Worm (Caenorhabditis elegans): ENCODE results near the gene pal-1.

pal-1 gene

ce11 chrIII:4844327-4844726, 35.0 kb upstream of the pal-1 start, which contains the start of the genes clec-157 and fkh-5:
Gene clec-157, minus strand, starts transcription at chrIII:4844427.
Gene fkh-5, plus strand, starts transcription at chrIII:4844662.
- no peak for TF ChIP-seq tbx-2 (tag; optimal IDR thresholded peaks at IDR 0.05)
- no peak for TF ChIP-seq zag-1 (tag; optimal IDR thresholded peaks at IDR 0.05)
- TF ChIP-seq nhr-11 (tag; optimal IDR thresholded peaks at IDR 0.05) = no peak
- no peak for TF ChIP-seq pqm-1 (tag; optimal IDR thresholded peaks at IDR 0.05)
- no peak for TF ChIP-seq unc-62 (GFP tag; optimal IDR thresholded peaks at IDR 0.05)
- no peak for TF ChIP-seq elt-1 (tag; optimal IDR thresholded peaks at IDR 0.05)
- TF ChIP-seq ztf-11 (tag; optimal IDR thresholded peaks at IDR 0.05) = no peak
- TF ChIP-seq fkh-2 (tag; optimal IDR thresholded peaks at IDR 0.05) = no peak
- no peak for TF ChIP-seq elt-2 (tag; optimal IDR thresholded peaks at IDR 0.05)
- TF ChIP-seq ama-1 (optimal IDR thresholded peaks at IDR 0.05) = no peak
- TF ChIP-seq hmg-11 (tag; optimal IDR thresholded peaks at IDR 0.05) = no peak
- TF ChIP-seq nhr-77 (tag; optimal IDR thresholded peaks at IDR 0.05) = no peak
- no peak for TF ChIP-seq elt-3 (tag; optimal IDR thresholded peaks at IDR 0.05)
- TF ChIP-seq nhr-28 (tag; optimal IDR thresholded peaks at IDR 0.05) = no peak
- TF ChIP-seq sea-2 (GFP tag; optimal IDR thresholded peaks at IDR 0.05) = no peak
- TF ChIP-seq mdl-1 (tag; optimal IDR thresholded peaks at IDR 0.05) = no peak

- TF ChIP-seq snpc-4 (tag; optimal IDR thresholded peaks at IDR 0.05) (no peak), ama-1 (optimal IDR thresholded peaks at IDR 0.05) (no peak), nhr-11 (tag; optimal IDR thresholded peaks at IDR 0.05) (no peak), nhr-237 (tag; optimal IDR thresholded peaks at IDR 0.05) (no peak), ztf-4 (tag; optimal IDR thresholded peaks at IDR 0.05) (no peak), pqm-1 (tag; optimal IDR thresholded peaks at IDR 0.05) (no peak), nfya-1 (tag; optimal IDR thresholded peaks at IDR 0.05; ENCODE audit: insufficient read depth) (no peak), nhr-77 (tag; optimal IDR thresholded peaks at IDR 0.05) (no peak), fkh-2 (tag; optimal IDR thresholded peaks at IDR 0.05) (no peak), fos-1 (tag; optimal IDR thresholded peaks at IDR 0.05) (no peak), hmg-11 (tag; optimal IDR thresholded peaks at IDR 0.05) (no peak), nhr-67 (tag; optimal IDR thresholded peaks at IDR 0.05) (no peak)
Measured at ce11 chrIII:4842173-4842572, 32.8 kb upstream of the pal-1 start, which contains the start of gene clec-156. Gene clec-156, minus strand, starts transcription at chrIII:4842273.

ce11 chrIII:4837429-4837828, 28.1 kb upstream of the pal-1 start, which contains the start of the genes acbp-7 and F26A1.19:
Gene acbp-7, plus strand, starts transcription at chrIII:4837729.
Gene F26A1.19, plus strand, starts transcription at chrIII:4837731.
- TF ChIP-seq ceh-82 (tag; optimal IDR thresholded peaks at IDR 0.05) (no peak), egl-5 (tag; optimal IDR thresholded peaks at IDR 0.05) (no peak), pha-4 (tag; optimal IDR thresholded peaks at IDR 0.05) (no peak), mml-1 (tag; optimal IDR thresholded peaks at IDR 0.05) (no peak), eor-1 (tag; optimal IDR thresholded peaks at IDR 0.05) (no peak), ztf-11 (tag; optimal IDR thresholded peaks at IDR 0.05) (no peak), aly-2 (tag; optimal IDR thresholded peaks at IDR 0.05) (no peak), lin-39 (tag; optimal IDR thresholded peaks at IDR 0.05) (no peak), unc-62 (GFP tag; optimal IDR thresholded peaks at IDR 0.05) (no peak), elt-3 (tag; optimal IDR thresholded peaks at IDR 0.05) (no peak), nhr-23 (tag; optimal IDR thresholded peaks at IDR 0.05) (no peak), fos-1 (tag; optimal IDR thresholded peaks at IDR 0.05) (no peak), elt-2 (tag; optimal IDR thresholded peaks at IDR 0.05) (no peak), ZK546.5 (tag; optimal IDR thresholded peaks at IDR 0.05) (no peak), pqm-1 (tag; optimal IDR thresholded peaks at IDR 0.05) (no peak), lsy-12 (tag; optimal IDR thresholded peaks at IDR 0.05) (no peak), ceh-16 (tag; optimal IDR thresholded peaks at IDR 0.05) (no peak), nhr-67 (tag; optimal IDR thresholded peaks at IDR 0.05) (no peak), nhr-12 (tag; optimal IDR thresholded peaks at IDR 0.05) (no peak)

- TF ChIP-seq ZK546.5 (tag; optimal IDR thresholded peaks at IDR 0.05) (no peak), eor-1 (tag; optimal IDR thresholded peaks at IDR 0.05) (no peak), ceh-16 (tag; optimal IDR thresholded peaks at IDR 0.05) (no peak), fos-1 (tag; optimal IDR thresholded peaks at IDR 0.05) (no peak), egl-5 (tag; optimal IDR thresholded peaks at IDR 0.05) (no peak), R02D3.7 (tag; optimal IDR thresholded peaks at IDR 0.05) (no peak), nhr-25 (tag; optimal IDR thresholded peaks at IDR 0.05) (no peak), nhr-28 (tag; optimal IDR thresholded peaks at IDR 0.05) (no peak), snpc-4 (tag; optimal IDR thresholded peaks at IDR 0.05) (no peak), mml-1 (tag; optimal IDR thresholded peaks at IDR 0.05) (no peak), elt-2 (tag; optimal IDR thresholded peaks at IDR 0.05) (no peak), skn-1 (tag; optimal IDR thresholded peaks at IDR 0.05) (no peak), fkh-2 (tag; optimal IDR thresholded peaks at IDR 0.05) (no peak)
Measured at ce11 chrIII:4830207-4830606, 20.8 kb upstream of the pal-1 start, which contains the start of gene nspd-9. Gene nspd-9, minus strand, starts transcription at chrIII:4830307.
